Worm (Caenorhabditis elegans) whole organism, L3 larva: ENCODE data around the gene moc-5.

Experiments used
- ama-1 ChIP-seq: fragments of 150-350 bp; optimal IDR thresholded peaks from 2 replicates; lab custom pipeline; 2018
- ceh-16 ChIP-seq: sonication (generic microtip); optimal IDR thresholded peaks from 2 replicates; lab custom pipeline; 2017; ENCODE audit warnings: missing biosample characterization, missing genetic modification characterization
- ceh-82 ChIP-seq: fragments of 150-350 bp; optimal IDR thresholded peaks from 2 replicates; lab custom pipeline; 2014; ENCODE audit warnings: missing biosample characterization, missing genetic modification characterization
- ceh-9 ChIP-seq: sonication (generic microtip); optimal IDR thresholded peaks from 2 replicates; lab custom pipeline; 2018; ENCODE audit warnings: missing biosample characterization, missing genetic modification characterization
- eor-1 ChIP-seq, 2 experiments: fragments of 150-350 bp; optimal IDR thresholded peaks; 2 replicates each; lab custom pipeline; 2014 to 2018; ENCODE audit warnings: missing biosample characterization in 2 of 2, missing genetic modification characterization in 2 of 2
- fos-1 ChIP-seq: fragments of 150-350 bp; optimal IDR thresholded peaks from 2 replicates; lab custom pipeline; 2014; ENCODE audit warnings: missing biosample characterization, missing genetic modification characterization
- lsy-12 ChIP-seq: sonication (generic microtip); optimal IDR thresholded peaks from 2 replicates; lab custom pipeline; 2016; ENCODE audit warnings: mild to moderate bottlenecking, missing genetic modification characterization, missing compliant biosample characterization
- nhr-25 ChIP-seq: sonication (generic microtip); optimal IDR thresholded peaks from 2 replicates; lab custom pipeline; 2017; ENCODE audit warnings: missing biosample characterization, missing genetic modification characterization
- nhr-28 ChIP-seq: fragments of 150-350 bp; optimal IDR thresholded peaks from 2 replicates; lab custom pipeline; 2014; ENCODE audit warnings: missing biosample characterization, missing genetic modification characterization
- pqm-1 ChIP-seq: fragments of 150-350 bp; optimal IDR thresholded peaks from 2 replicates; lab custom pipeline; 2017; ENCODE audit warnings: missing biosample characterization, missing genetic modification characterization, inconsistent platforms
- tbx-2 ChIP-seq: sonication (generic microtip); optimal IDR thresholded peaks from 2 replicates; lab custom pipeline; 2016; ENCODE audit warnings: mild to moderate bottlenecking, missing genetic modification characterization, missing compliant biosample characterization
- ztf-11 ChIP-seq: fragments of 150-350 bp; optimal IDR thresholded peaks from 2 replicates; lab custom pipeline; 2014; ENCODE audit warnings: missing biosample characterization, missing genetic modification characterization
- ztf-4 ChIP-seq: fragments of 150-350 bp; optimal IDR thresholded peaks from 2 replicates; lab custom pipeline; 2014; ENCODE audit warnings: missing biosample characterization, missing genetic modification characterization

DNA sequence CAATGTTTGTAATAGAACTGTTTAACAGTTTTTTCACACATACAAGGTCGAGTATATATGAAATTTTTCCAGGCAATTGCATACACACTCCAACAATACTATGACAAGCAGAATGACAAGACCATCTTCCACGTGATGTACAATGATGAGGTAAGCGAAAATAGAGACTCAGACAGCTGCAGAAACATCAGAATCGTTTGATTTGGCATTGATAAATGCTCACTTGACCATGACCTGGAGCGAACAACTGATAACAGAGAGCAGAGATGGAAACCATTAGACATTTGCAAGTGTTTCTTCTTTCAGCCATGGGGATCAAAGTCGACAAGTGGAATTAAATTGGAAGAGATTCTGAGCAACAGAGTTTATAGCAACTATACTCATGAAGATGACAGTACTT is 25.3 kb downstream of the moc-5 start:
- no peak for TF ChIP-seq tbx-2 (tag; lab: Kevin White, UChicago)
- no peak for TF ChIP-seq ztf-11 (tag; lab: Kevin White, UChicago)
- no peak for TF ChIP-seq eor-1 (tag; optimal IDR thresholded peaks at IDR 0.05; lab: Kevin White, UChicago)
- TF ChIP-seq ztf-4 (tag; lab: Kevin White, UChicago), result no peak
- no peak for TF ChIP-seq fos-1 (tag; lab: Kevin White, UChicago)
- no peak for TF ChIP-seq nhr-25 (tag; lab: Kevin White, UChicago)
- no peak for TF ChIP-seq ama-1 (lab: Kevin White, UChicago)
- TF ChIP-seq ceh-9 (tag; lab: Kevin White, UChicago), result no peak
- TF ChIP-seq ceh-82 (tag; lab: Kevin White, UChicago), result no peak
- no peak for TF ChIP-seq ceh-16 (tag; lab: Kevin White, UChicago)
- no peak for TF ChIP-seq lsy-12 (tag; lab: Kevin White, UChicago)
- peak; percentile 96 for TF ChIP-seq pqm-1 (tag; lab: Kevin White, UChicago)
- TF ChIP-seq nhr-28 (tag; lab: Kevin White, UChicago), result no peak
